Fruit fly (Drosophila melanogaster): ENCODE measurements around the gene Mur18B.

DNA sequence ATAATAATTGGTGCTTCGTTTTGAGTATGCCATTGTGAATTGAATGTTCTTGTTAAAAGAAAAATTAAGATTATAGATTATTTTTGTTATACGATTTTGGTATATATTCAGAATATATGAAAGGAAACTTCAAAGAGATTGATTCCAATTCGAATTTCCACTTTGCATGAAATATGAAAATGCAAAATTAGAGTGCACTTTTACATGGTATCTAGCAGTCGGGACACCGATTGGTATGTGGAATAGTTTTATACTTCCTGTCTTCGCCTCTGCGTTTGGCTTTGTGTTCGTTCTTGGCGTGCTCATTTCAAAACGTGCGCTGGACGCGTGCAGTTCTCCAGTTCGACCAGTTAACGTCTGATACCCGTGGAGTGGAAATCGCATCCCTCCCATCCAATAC, 29.9 kb upstream of the Mur18B start, which contains the start of gene CG33253:
- TF ChIP-seq CG17806 (tag; optimal IDR thresholded peaks at IDR 0.05) (no peak), EcR (GFP tag; optimal IDR thresholded peaks at IDR 0.05) (no peak), CG9948 (tag; optimal IDR thresholded peaks at IDR 0.05) (no peak), Pif1B (GFP tag; optimal IDR thresholded peaks at IDR 0.05) (no peak), CG32121 (GFP tag; IDR thresholded peaks at IDR 0.05) (no peak), CG12605 (GFP tag; IDR thresholded peaks at IDR 0.05) (no peak)
